Worm (Caenorhabditis elegans): ENCODE results near the gene gana-1.

ce11 chrV:12068437-12068836 lies 18.6 kb upstream of the gana-1 start, which contains the start of gene kmo-2:
- no peak for TF ChIP-seq ceh-14 (tag; optimal IDR thresholded peaks at IDR 0.05)
- no peak for TF ChIP-seq pha-4 (tag; optimal IDR thresholded peaks at IDR 0.05)
- TF ChIP-seq pax-1 (tag; optimal IDR thresholded peaks at IDR 0.05) = no peak
- no peak for TF ChIP-seq eyg-1 (tag; optimal IDR thresholded peaks at IDR 0.05)
- no peak for TF ChIP-seq C38D4.7 (GFP tag; optimal IDR thresholded peaks at IDR 0.05)
- no peak for TF ChIP-seq ahr-1 (tag; optimal IDR thresholded peaks at IDR 0.05)
- TF ChIP-seq ama-1 (optimal IDR thresholded peaks at IDR 0.05) = no peak
- no peak for TF ChIP-seq dve-1 (tag; optimal IDR thresholded peaks at IDR 0.05)
- TF ChIP-seq tbx-2 (tag; optimal IDR thresholded peaks at IDR 0.05) = no peak
- no peak for TF ChIP-seq ttx-3 (tag; optimal IDR thresholded peaks at IDR 0.05)
- no peak for TF ChIP-seq unc-42 (tag; optimal IDR thresholded peaks at IDR 0.05)
